Worm (Caenorhabditis elegans) whole organism, late embryonic: ENCODE data around the gene C10E2.5.

Experiments used
- F13H6.1 ChIP-seq: sonication (generic microtip); optimal IDR thresholded peaks from 2 replicates; lab custom pipeline; 2016; ENCODE audit warnings: missing genetic modification characterization, missing compliant biosample characterization
- K09A11.1 ChIP-seq: sonication (generic microtip); optimal IDR thresholded peaks from 2 replicates; lab custom pipeline; 2017; ENCODE audit warnings: antibody characterized with exemption, mild to moderate bottlenecking, missing genetic modification characterization, missing compliant biosample characterization; ENCODE audit not compliant: insufficient read depth
- ahr-1 ChIP-seq: sonication (generic microtip); optimal IDR thresholded peaks from 2 replicates; lab custom pipeline; 2016; ENCODE audit warnings: missing genetic modification characterization, missing compliant biosample characterization
- ama-1 ChIP-seq: fragments of 150-350 bp; optimal IDR thresholded peaks from 2 replicates; lab custom pipeline; 2014
- hlh-8 ChIP-seq: sonication (generic microtip); optimal IDR thresholded peaks from 2 replicates; lab custom pipeline; 2016; ENCODE audit warnings: missing genotype, missing genetic modification characterization, missing compliant biosample characterization
- nhr-232 ChIP-seq: sonication (generic microtip); optimal IDR thresholded peaks from 2 replicates; lab custom pipeline; 2016; ENCODE audit warnings: missing genetic modification characterization, missing compliant biosample characterization
- npax-4 ChIP-seq: sonication (generic microtip); optimal IDR thresholded peaks from 2 replicates; lab custom pipeline; 2016; ENCODE audit warnings: missing genetic modification characterization, missing compliant biosample characterization
- pha-4 ChIP-seq: fragments of 150-350 bp; optimal IDR thresholded peaks from 2 replicates; lab custom pipeline; 2018; ENCODE audit warnings: missing biosample characterization, missing genetic modification reagents, missing genetic modification characterization
- pqm-1 ChIP-seq: sonication (generic microtip); optimal IDR thresholded peaks from 2 replicates; lab custom pipeline; 2016; ENCODE audit warnings: missing genetic modification characterization, missing compliant biosample characterization
- rnt-1 ChIP-seq: sonication (generic microtip); optimal IDR thresholded peaks from 2 replicates; lab custom pipeline; 2016; ENCODE audit warnings: missing genetic modification characterization, missing compliant biosample characterization
- tbx-2 ChIP-seq: sonication (generic microtip); optimal IDR thresholded peaks from 2 replicates; lab custom pipeline; 2016; ENCODE audit warnings: missing genetic modification characterization, missing compliant biosample characterization
- tbx-7 ChIP-seq: sonication (generic microtip); optimal IDR thresholded peaks from 2 replicates; lab custom pipeline; 2016; ENCODE audit warnings: missing genotype, missing genetic modification characterization, missing compliant biosample characterization

- no peak for TF ChIP-seq ahr-1 (tag; lab: Kevin White, UChicago)
- TF ChIP-seq npax-4 (tag; lab: Kevin White, UChicago), result no peak
- TF ChIP-seq K09A11.1 (tag; lab: Kevin White, UChicago), result no peak
- TF ChIP-seq hlh-8, result no peak
- TF ChIP-seq rnt-1 (tag; lab: Kevin White, UChicago), result no peak
- TF ChIP-seq pha-4 (tag; lab: Kevin White, UChicago), result no peak
- TF ChIP-seq tbx-2 (tag; lab: Kevin White, UChicago), result no peak
- no peak for TF ChIP-seq nhr-232 (tag; lab: Kevin White, UChicago)
- TF ChIP-seq tbx-7 (tag; lab: Kevin White, UChicago), result no peak
- TF ChIP-seq pqm-1 (tag; lab: Kevin White, UChicago), result no peak
- TF ChIP-seq ama-1 (lab: Kevin White, UChicago), result no peak
- TF ChIP-seq F13H6.1 (tag; lab: Kevin White, UChicago), result no peak
Observed at ce11 chrX:16793470-16793869, 39.1 kb upstream of the C10E2.5 start.
